Worm (Caenorhabditis elegans) whole organism, midembryonic: ENCODE measurements around the gene E01G6.2.

Source experiments
- T22C8.4 ChIP-seq: fragments of 200-800 bp; sonication (Bioruptor generic); IDR thresholded peaks from 2 replicates; pipeline ENCODE4 v1.3.6; 2022; ENCODE audit warnings: missing genetic modification characterization, missing compliant biosample characterization
- cog-1 ChIP-seq: sonication (generic microtip); optimal IDR thresholded peaks from 2 replicates; lab custom pipeline; 2016; ENCODE audit warnings: missing genetic modification characterization, missing compliant biosample characterization
- flt-1 ChIP-seq: fragments of 200-800 bp; sonication (Bioruptor generic); IDR thresholded peaks from 2 replicates; pipeline ENCODE4 v1.3.6; 2022; ENCODE audit warnings: missing genetic modification characterization, missing compliant biosample characterization
- klf-2 ChIP-seq: fragments of 200-800 bp; sonication (Bioruptor generic); conservative IDR thresholded peaks from 2 replicates; pipeline ENCODE4 v1.3.6; 2022; ENCODE audit warnings: missing genetic modification reagents, missing genetic modification characterization, missing compliant biosample characterization
- med-1 ChIP-seq: sonication (generic microtip); optimal IDR thresholded peaks from 2 replicates; lab custom pipeline; 2017; ENCODE audit warnings: missing genetic modification characterization, mild to moderate bottlenecking, missing compliant biosample characterization, antibody characterized with exemption, missing genetic modification reagents; ENCODE audit not compliant: insufficient read depth
- ref-1 ChIP-seq: fragments of 200-800 bp; sonication (Bioruptor generic); conservative IDR thresholded peaks from 2 replicates; pipeline ENCODE4 v1.3.6; 2022; ENCODE audit warnings: missing genetic modification reagents, missing genetic modification characterization, missing compliant biosample characterization
- tab-1 ChIP-seq: fragments of 200-800 bp; sonication (Bioruptor generic); IDR thresholded peaks from 2 replicates; pipeline ENCODE4 v1.3.6; 2022; ENCODE audit warnings: missing genetic modification characterization, missing compliant biosample characterization
- ztf-23 ChIP-seq: fragments of 200-800 bp; sonication (Bioruptor generic); IDR thresholded peaks from 2 replicates; pipeline ENCODE4 v1.3.6; 2022; ENCODE audit warnings: missing genetic modification reagents, missing genetic modification characterization, missing compliant biosample characterization
- ztf-29 ChIP-seq: fragments of 200-800 bp; sonication (Bioruptor generic); IDR thresholded peaks from 2 replicates; pipeline ENCODE4 v1.3.6; 2022; ENCODE audit warnings: missing genetic modification reagents, missing genetic modification characterization, missing compliant biosample characterization

Gene E01G6.2

DNA sequence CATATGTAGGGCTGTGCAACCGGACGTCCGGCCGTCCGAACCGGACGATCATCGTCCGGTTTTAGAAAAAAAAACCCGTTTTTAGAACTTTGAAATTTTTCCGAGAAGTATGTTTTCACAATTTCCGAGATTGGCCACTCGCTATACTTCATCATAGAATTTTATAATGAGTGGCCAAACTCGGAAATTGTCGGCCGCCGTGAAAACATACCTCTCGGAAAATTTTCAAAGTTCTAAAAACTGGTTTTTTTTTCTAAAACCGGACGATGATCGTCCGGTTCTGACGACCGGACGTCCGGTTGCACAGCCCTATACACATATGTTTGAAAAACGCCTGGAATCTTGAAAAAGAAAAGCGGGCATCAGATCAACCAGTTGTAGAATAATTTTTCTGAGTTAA is 29.3 kb upstream of the E01G6.2 start:
- no peak for TF ChIP-seq T22C8.4
- TF ChIP-seq klf-2 (GFP tag; lab: Robert Waterston, UW), result no peak

DNA sequence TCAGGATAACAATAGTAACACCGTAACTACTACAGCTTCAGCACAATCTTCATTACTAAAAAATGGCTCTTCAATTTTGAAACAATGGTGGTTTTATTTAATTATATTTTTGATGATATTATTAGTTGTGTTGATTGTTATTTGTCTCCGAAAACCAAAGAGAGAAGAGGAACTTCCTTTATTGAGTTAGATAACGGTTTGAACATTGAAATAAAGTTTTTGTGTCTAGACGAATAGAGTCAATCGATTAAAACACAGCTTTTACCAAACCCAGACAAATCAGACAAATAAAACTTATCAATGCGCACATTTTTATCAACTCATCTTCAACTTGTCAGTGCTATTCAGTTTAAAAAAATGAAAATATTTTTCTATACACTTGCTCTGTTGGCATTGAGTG is 26.8 kb upstream of the E01G6.2 start, which contains the start of gene cest-7:
TSS of gene cest-7 (plus strand) at position 301 of the 400 bp plus-strand sequence.
- TF ChIP-seq ref-1 (GFP tag; lab: Robert Waterston, UW) (no peak), klf-2 (GFP tag; lab: Robert Waterston, UW) (no peak), ztf-29 (GFP tag; lab: Robert Waterston, UW) (no peak), tab-1 (GFP tag; lab: Robert Waterston, UW) (no peak), cog-1 (no peak), med-1 (GFP tag; lab: Kevin White, UChicago) (no peak), T22C8.4 (no peak), ztf-23 (GFP tag; lab: Robert Waterston, UW) (no peak), flt-1 (no peak)

DNA sequence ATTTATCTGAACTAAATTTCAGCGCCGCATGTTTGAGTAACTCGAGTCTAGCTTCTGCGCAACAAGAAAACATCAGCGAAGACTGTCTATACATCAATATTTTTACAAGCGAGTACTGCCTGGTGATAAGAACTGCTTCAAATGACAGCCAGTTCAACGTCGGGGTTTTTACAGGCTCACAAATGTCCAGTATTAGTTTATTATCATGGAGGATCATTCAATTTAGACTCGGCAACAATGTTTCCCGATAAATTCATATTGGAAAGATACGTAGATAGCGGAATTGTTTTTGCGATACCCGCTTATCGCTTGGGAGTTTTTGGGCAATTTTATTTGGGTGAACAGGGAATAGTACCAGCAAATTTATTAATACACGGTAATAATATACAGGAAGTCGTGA is 26.1 kb upstream of the E01G6.2 start:
- TF ChIP-seq flt-1 (no peak), ztf-29 (GFP tag; lab: Robert Waterston, UW) (no peak), ztf-23 (GFP tag; lab: Robert Waterston, UW) (no peak), ref-1 (GFP tag; lab: Robert Waterston, UW) (no peak), med-1 (GFP tag; lab: Kevin White, UChicago) (no peak), klf-2 (GFP tag; lab: Robert Waterston, UW) (no peak), tab-1 (GFP tag; lab: Robert Waterston, UW) (no peak), cog-1 (no peak), T22C8.4 (no peak)

DNA sequence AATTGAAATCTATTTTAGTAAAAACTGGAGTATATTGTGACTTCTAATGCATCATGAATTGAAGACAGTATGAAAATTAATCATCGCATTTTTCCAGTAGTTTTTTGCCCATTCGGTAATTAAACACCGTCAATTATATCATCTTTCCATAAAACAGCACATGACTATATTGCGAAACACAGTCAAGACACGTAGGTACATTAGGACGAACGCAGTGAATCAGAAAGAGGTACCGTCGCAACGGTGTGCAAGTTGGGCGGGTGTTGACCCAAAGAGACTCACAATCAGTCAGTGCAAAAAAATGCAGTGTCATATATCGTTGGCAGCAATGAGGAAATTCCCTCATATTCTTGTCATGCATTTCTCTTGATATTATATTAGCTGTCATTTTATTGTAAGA is 22.0 kb upstream of the E01G6.2 start:
- TF ChIP-seq T22C8.4, result no peak
- TF ChIP-seq klf-2 (GFP tag; lab: Robert Waterston, UW), result no peak
- TF ChIP-seq tab-1 (GFP tag; lab: Robert Waterston, UW), result no peak
- no peak for TF ChIP-seq med-1 (GFP tag; lab: Kevin White, UChicago)
- TF ChIP-seq cog-1, result no peak
- no peak for TF ChIP-seq ztf-23 (GFP tag; lab: Robert Waterston, UW)
- no peak for TF ChIP-seq flt-1
- no peak for TF ChIP-seq ref-1 (GFP tag; lab: Robert Waterston, UW)
- no peak for TF ChIP-seq ztf-29 (GFP tag; lab: Robert Waterston, UW)

DNA sequence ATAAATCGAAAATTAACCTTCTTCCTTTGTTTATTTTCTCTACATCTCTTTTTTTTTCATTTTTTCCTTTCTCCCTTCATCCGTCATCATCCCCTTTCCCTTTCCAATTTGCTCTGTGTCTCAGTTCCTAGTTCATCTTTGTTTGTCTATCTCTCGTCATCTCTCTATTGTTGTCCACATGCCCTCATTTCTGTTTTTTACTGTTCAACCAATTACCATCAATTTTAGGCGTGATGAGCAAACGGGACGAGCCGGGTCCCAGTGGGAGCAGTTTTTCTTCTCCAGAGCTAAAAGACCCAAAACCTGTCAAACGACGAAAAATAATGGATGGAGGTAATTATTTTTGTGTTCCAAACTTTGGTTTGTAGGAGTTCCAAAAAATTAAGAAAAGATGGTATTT is 21.1 kb upstream of the E01G6.2 start, which contains the start of gene C23H4.6:
TSS of gene C23H4.6 (plus strand) at position 219 of the 400 bp plus-strand sequence.
- TF ChIP-seq cog-1, result no peak
- TF ChIP-seq ref-1 (GFP tag; lab: Robert Waterston, UW), result no peak
- TF ChIP-seq ztf-29 (GFP tag; lab: Robert Waterston, UW), result no peak
- TF ChIP-seq med-1 (GFP tag; lab: Kevin White, UChicago), result no peak
- no peak for TF ChIP-seq T22C8.4
- no peak for TF ChIP-seq klf-2 (GFP tag; lab: Robert Waterston, UW)
- no peak for TF ChIP-seq flt-1
- no peak for TF ChIP-seq tab-1 (GFP tag; lab: Robert Waterston, UW)
- no peak for TF ChIP-seq ztf-23 (GFP tag; lab: Robert Waterston, UW)

DNA sequence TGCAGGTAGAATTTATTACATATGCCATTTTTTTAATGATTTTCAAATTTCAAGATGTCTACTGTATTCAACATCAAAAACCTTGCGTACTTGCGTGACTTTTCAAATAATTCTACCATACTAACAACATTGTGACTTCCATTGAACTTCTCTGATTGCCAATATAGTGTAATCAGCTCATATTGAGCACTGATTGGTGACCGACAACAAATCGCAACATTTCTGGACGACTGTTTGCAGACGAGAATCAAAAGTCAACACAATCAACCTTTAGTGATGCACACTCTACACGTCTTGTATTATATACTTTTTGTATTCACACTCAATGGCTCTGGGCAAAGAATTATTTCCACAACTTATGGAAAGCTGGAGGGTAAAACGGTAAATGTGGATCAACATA is 15.0 kb upstream of the E01G6.2 start, which contains the start of gene cest-3:
TSS of gene cest-3 (plus strand) at position 190 of the 400 bp plus-strand sequence.
- TF ChIP-seq ref-1 (GFP tag; lab: Robert Waterston, UW), result no peak
- no peak for TF ChIP-seq flt-1
- TF ChIP-seq klf-2 (GFP tag; lab: Robert Waterston, UW), result no peak
- no peak for TF ChIP-seq cog-1
- TF ChIP-seq T22C8.4, result no peak

DNA sequence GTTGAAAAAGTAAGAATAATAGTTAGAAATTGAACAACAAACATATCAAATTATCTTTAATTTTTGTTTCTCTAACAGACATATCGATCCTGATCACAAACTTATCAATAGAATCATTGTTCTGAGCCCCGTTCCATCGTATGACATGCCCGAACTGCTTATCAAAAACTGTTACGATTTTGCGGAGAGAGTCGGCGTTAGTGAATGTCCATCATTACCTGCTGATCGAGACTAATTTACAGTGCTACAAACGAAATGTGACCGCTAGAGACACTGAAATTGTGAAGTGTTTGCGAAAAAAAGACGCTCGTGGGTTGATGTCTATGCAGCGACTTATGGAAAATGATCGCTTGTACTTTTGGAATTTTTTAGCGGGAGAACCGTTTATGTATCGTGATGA is 13.5 kb upstream of the E01G6.2 start:
- TF ChIP-seq ztf-23 (GFP tag; lab: Robert Waterston, UW) (no peak), ztf-29 (GFP tag; lab: Robert Waterston, UW) (no peak)

DNA sequence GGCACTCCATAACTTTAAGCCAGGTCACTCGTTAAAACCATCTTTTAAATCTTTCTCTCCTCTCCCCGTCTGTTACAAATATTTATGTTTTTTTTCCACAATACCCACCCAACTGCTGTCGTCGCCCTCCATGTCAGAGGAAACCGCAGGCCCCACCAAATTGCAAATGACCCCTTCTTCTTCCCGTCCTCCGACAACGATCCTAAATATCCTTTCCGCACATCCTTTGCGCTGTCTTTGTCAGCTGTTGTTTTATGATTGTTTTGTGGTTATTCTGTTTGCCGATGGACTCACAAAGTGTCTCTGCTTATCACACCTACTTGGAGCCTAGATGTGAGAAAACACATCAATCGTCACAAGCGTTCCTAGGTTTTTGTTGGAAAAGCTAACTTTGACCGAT is 8.3 kb upstream of the E01G6.2 start:
- TF ChIP-seq tab-1 (GFP tag; lab: Robert Waterston, UW) (no peak), ztf-29 (GFP tag; lab: Robert Waterston, UW) (no peak), flt-1 (no peak), T22C8.4 (no peak), klf-2 (GFP tag; lab: Robert Waterston, UW) (no peak), ztf-23 (GFP tag; lab: Robert Waterston, UW) (no peak), med-1 (GFP tag; lab: Kevin White, UChicago) (no peak), ref-1 (GFP tag; lab: Robert Waterston, UW) (no peak), cog-1 (no peak)

DNA sequence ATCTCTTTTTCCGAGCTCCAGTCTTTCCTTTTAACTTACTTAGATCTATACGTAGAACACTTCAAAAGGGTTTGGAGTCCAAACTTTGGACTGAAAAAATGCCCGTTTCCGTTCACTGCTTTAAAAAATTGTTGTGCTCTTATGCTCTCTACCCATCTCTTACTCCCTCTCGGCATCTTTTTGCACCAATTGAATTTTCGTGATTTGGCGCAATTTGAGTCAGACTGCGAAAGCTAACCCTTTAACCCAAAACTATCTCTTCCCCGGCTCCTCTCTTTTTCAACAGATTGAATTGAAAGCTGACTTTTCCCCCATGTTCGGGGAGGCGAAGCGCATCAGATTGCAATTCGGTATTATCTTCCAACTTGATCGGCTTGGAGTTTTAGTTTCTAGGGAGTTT is 4.3 kb upstream of the E01G6.2 start:
- no peak for TF ChIP-seq klf-2 (GFP tag; lab: Robert Waterston, UW)
- TF ChIP-seq cog-1, result no peak
- TF ChIP-seq ref-1 (GFP tag; lab: Robert Waterston, UW), result no peak
- TF ChIP-seq tab-1 (GFP tag; lab: Robert Waterston, UW), result no peak
- TF ChIP-seq ztf-29 (GFP tag; lab: Robert Waterston, UW), result no peak
- no peak for TF ChIP-seq med-1 (GFP tag; lab: Kevin White, UChicago)
- TF ChIP-seq T22C8.4, result no peak
- TF ChIP-seq ztf-23 (GFP tag; lab: Robert Waterston, UW), result no peak
- TF ChIP-seq flt-1, result no peak

DNA sequence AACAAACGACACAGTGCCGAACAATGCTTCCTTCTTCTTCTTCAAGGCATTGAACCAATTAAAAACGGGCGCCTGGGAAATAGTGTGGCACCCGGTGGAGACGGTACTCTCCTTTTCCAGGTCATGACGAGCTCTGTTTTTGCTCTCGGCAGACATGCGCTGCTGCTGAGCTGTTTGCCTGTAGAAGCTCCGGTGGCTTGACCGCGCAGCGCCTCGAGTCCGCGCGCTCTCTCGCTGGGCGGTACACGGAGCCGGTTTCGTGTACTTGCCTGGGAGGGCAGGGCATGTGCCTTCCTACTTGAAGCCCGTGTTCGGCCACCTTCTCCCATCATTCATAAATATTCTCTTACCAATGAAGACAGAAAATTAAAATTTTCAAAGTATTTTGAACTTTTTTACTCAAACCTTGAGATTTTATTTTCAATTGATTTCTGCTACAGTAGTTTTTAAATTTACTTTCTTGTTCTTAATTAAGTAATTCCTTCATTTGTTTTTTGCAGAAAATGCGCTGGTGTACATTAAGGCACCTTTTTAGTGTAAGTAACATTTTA is 4.0 kb downstream of the E01G6.2 start, which contains the start of gene E01G6.1:
TSS of gene E01G6.1 (plus strand) at position 501 of the 551 bp plus-strand sequence.
- TF ChIP-seq med-1 (GFP tag; lab: Kevin White, UChicago), result no peak
- TF ChIP-seq klf-2 (GFP tag; lab: Robert Waterston, UW), result no peak
- peak; percentile 8; the same call in 1 of the 2 replicates for TF ChIP-seq ztf-29 (GFP tag; lab: Robert Waterston, UW)
- no peak for TF ChIP-seq ztf-23 (GFP tag; lab: Robert Waterston, UW)
